Worm (Caenorhabditis elegans): ENCODE data around the gene wdr-62.

- TF ChIP-seq C04F5.9 (tag; optimal IDR thresholded peaks at IDR 0.05) (no peak), lsy-2 (tag; optimal IDR thresholded peaks at IDR 0.05) (no peak), ztf-4 (tag; optimal IDR thresholded peaks at IDR 0.05) (no peak), elt-2 (tag; optimal IDR thresholded peaks at IDR 0.05) (no peak), zag-1 (tag; optimal IDR thresholded peaks at IDR 0.05) (no peak), skn-1 (tag; optimal IDR thresholded peaks at IDR 0.05) (no peak), nhr-237 (tag; optimal IDR thresholded peaks at IDR 0.05) (no peak), efl-1 (optimal IDR thresholded peaks at IDR 0.05) (no peak), efl-1 (GFP tag; optimal IDR thresholded peaks at IDR 0.05 in 1 of 2) (no peak), unc-130 (tag; optimal IDR thresholded peaks at IDR 0.05) (no peak), nhr-28 (tag; optimal IDR thresholded peaks at IDR 0.05) (no peak), hlh-4 (tag; optimal IDR thresholded peaks at IDR 0.05) (no peak), ceh-82 (tag; optimal IDR thresholded peaks at IDR 0.05) (no peak), unc-62 (GFP tag; optimal IDR thresholded peaks at IDR 0.05) (no peak)
Measured at ce11 chrV:9408869-9409268, 35.0 kb upstream of the wdr-62 start.
